Fruit fly (Drosophila melanogaster) whole organism, embryonic: ENCODE results near the gene Hexo1.

Experiments used
- Ada2b ChIP-seq: fragments of 200-800 bp; sonication (Bioruptor generic); IDR thresholded peaks from 2 replicates; pipeline ENCODE4 v1.3.6; 2022; ENCODE audit warnings: missing biosample characterization, missing genetic modification characterization
- Atf6 ChIP-seq: fragments of 200-800 bp; sonication (Bioruptor generic); IDR thresholded peaks from 2 replicates; pipeline ENCODE4 v1.3.6; 2022; ENCODE audit warnings: missing biosample characterization, missing genetic modification characterization
- B-H1 ChIP-seq: fragments of 200-800 bp; sonication (Bioruptor generic); IDR thresholded peaks from 3 replicates; pipeline ENCODE4 v1.3.6; 2022; ENCODE audit warnings: missing biosample characterization, missing genetic modification characterization
- Blimp-1 ChIP-seq: fragments of 200-800 bp; sonication (Bioruptor generic); optimal IDR thresholded peaks from 3 replicates; lab custom pipeline; 2018; ENCODE audit warnings: missing biosample characterization, missing genetic modification characterization, mild to moderate bottlenecking, moderate library complexity, missing genetic modification reagents
- CG10366 ChIP-seq: fragments of 200-800 bp; sonication (Bioruptor generic); IDR thresholded peaks from 2 replicates; pipeline ENCODE4 v1.3.6; 2022; ENCODE audit warnings: missing biosample characterization, missing genetic modification characterization
- CG10543 ChIP-seq: fragments of 200-800 bp; sonication (Bioruptor generic); optimal IDR thresholded peaks from 3 replicates; lab custom pipeline; 2017; ENCODE audit warnings: missing biosample characterization, mild to moderate bottlenecking, missing genetic modification characterization, moderate library complexity
- CG11085 ChIP-seq: fragments of 200-800 bp; sonication (Bioruptor generic); IDR thresholded peaks from 2 replicates; pipeline ENCODE4 v1.3.6; 2022; ENCODE audit warnings: missing biosample characterization, missing genetic modification characterization
- CG11695 ChIP-seq: fragments of 200-800 bp; sonication (Bioruptor generic); IDR thresholded peaks from 3 replicates; pipeline ENCODE4 v1.3.6; 2022; ENCODE audit warnings: missing biosample characterization, missing genetic modification characterization
- CG14014 ChIP-seq: fragments of 200-800 bp; sonication (Bioruptor generic); IDR thresholded peaks from 2 replicates; pipeline ENCODE4 v1.3.6; 2022; ENCODE audit warnings: missing biosample characterization, missing genetic modification characterization
- CG16815 ChIP-seq: fragments of 200-800 bp; sonication (Bioruptor generic); optimal IDR thresholded peaks from 3 replicates; lab custom pipeline; 2017; ENCODE audit warnings: missing biosample characterization, mild to moderate bottlenecking, missing genetic modification characterization
- CG17186 ChIP-seq: fragments of 200-800 bp; sonication (Bioruptor generic); optimal IDR thresholded peaks from 3 replicates; lab custom pipeline; 2017; ENCODE audit warnings: missing biosample characterization, missing genetic modification reagents, missing genetic modification characterization
- CG17568 ChIP-seq: fragments of 200-800 bp; sonication (Bioruptor generic); optimal IDR thresholded peaks from 2 replicates; lab custom pipeline; 2018; ENCODE audit warnings: missing biosample characterization, mild to moderate bottlenecking, missing genetic modification characterization, moderate library complexity
- CG2116 ChIP-seq: fragments of 200-800 bp; sonication (Bioruptor generic); optimal IDR thresholded peaks from 3 replicates; lab custom pipeline; 2018; ENCODE audit warnings: missing biosample characterization, mild to moderate bottlenecking, missing genetic modification characterization
- CG2712 ChIP-seq: fragments of 200-800 bp; optimal IDR thresholded peaks from 3 replicates; lab custom pipeline; 2019; ENCODE audit warnings: missing biosample characterization, mild to moderate bottlenecking, missing genetic modification characterization, moderate library complexity
- CG31441 ChIP-seq: fragments of 200-800 bp; sonication (Bioruptor generic); IDR thresholded peaks from 2 replicates; pipeline ENCODE4 v1.3.6; 2022; ENCODE audit warnings: missing biosample characterization, missing genetic modification characterization
- CG3163 ChIP-seq: fragments of 200-800 bp; sonication (Bioruptor generic); optimal IDR thresholded peaks from 3 replicates; lab custom pipeline; 2016; ENCODE audit warnings: missing biosample characterization, missing genetic modification characterization
- CG3407 ChIP-seq: fragments of 200-800 bp; sonication (Bioruptor generic); optimal IDR thresholded peaks from 2 replicates; lab custom pipeline; 2018; ENCODE audit warnings: missing biosample characterization, mild to moderate bottlenecking, missing genetic modification characterization
- CG4730 ChIP-seq: fragments of 200-800 bp; sonication (Bioruptor generic); IDR thresholded peaks from 2 replicates; pipeline ENCODE4 v1.3.6; 2022; ENCODE audit warnings: missing biosample characterization, missing genetic modification characterization
- CG9932 ChIP-seq: fragments of 200-800 bp; sonication (Bioruptor generic); IDR thresholded peaks from 2 replicates; pipeline ENCODE4 v1.3.6; 2022; ENCODE audit warnings: missing biosample characterization, missing genetic modification characterization
- CoRest ChIP-seq: fragments of 200-800 bp; sonication (Bioruptor generic); optimal IDR thresholded peaks from 3 replicates; lab custom pipeline; 2018; ENCODE audit warnings: missing biosample characterization, mild to moderate bottlenecking, missing genetic modification characterization, moderate library complexity
- CrebB ChIP-seq: fragments of 200-800 bp; sonication (Bioruptor generic); optimal IDR thresholded peaks from 3 replicates; lab custom pipeline; 2018; ENCODE audit warnings: missing biosample characterization, mild to moderate bottlenecking, missing genetic modification characterization
- Drgx ChIP-seq: fragments of 200-800 bp; sonication (Bioruptor generic); IDR thresholded peaks from 2 replicates; pipeline ENCODE4 v1.3.6; 2022; ENCODE audit warnings: missing biosample characterization, missing genetic modification characterization
- E2f1 ChIP-seq: fragments of 200-800 bp; sonication (Bioruptor generic); IDR thresholded peaks from 2 replicates; pipeline ENCODE4 v1.3.6; 2022; ENCODE audit warnings: missing biosample characterization, missing genetic modification characterization
- HLH4C ChIP-seq: fragments of 200-800 bp; sonication (Bioruptor generic); IDR thresholded peaks from 3 replicates; pipeline ENCODE4 v1.3.6; 2022; ENCODE audit warnings: missing biosample characterization, missing genetic modification characterization; ENCODE audit not compliant: partially characterized antibody
- HmgZ ChIP-seq: fragments of 200-800 bp; sonication (Bioruptor generic); optimal IDR thresholded peaks from 2 replicates; lab custom pipeline; 2018; ENCODE audit warnings: missing biosample characterization, mild to moderate bottlenecking, missing genetic modification characterization
- Meics ChIP-seq: fragments of 200-800 bp; sonication (Bioruptor generic); optimal IDR thresholded peaks from 2 replicates; lab custom pipeline; 2017; ENCODE audit warnings: missing biosample characterization, mild to moderate bottlenecking, missing genetic modification characterization
- Myb ChIP-seq: fragments of 200-800 bp; sonication (Bioruptor generic); optimal IDR thresholded peaks from 2 replicates; lab custom pipeline; 2016; ENCODE audit warnings: missing biosample characterization, missing genetic modification characterization
- Nf-YB ChIP-seq: fragments of 200-800 bp; sonication (Bioruptor generic); optimal IDR thresholded peaks from 3 replicates; lab custom pipeline; 2019; ENCODE audit warnings: missing biosample characterization, mild to moderate bottlenecking, missing genetic modification characterization, moderate library complexity
- Optix ChIP-seq: fragments of 200-800 bp; sonication (Bioruptor generic); IDR thresholded peaks from 3 replicates; pipeline ENCODE4 v1.3.6; 2022; ENCODE audit warnings: missing biosample characterization, missing genetic modification characterization
- Rfx ChIP-seq: fragments of 200-800 bp; sonication (Bioruptor generic); IDR thresholded peaks from 2 replicates; pipeline ENCODE4 v1.3.6; 2022; ENCODE audit warnings: missing biosample characterization, missing genetic modification characterization
- Taf1 ChIP-seq: fragments of 200-800 bp; sonication (Bioruptor generic); IDR thresholded peaks from 2 replicates; pipeline ENCODE4 v1.3.6; 2022; ENCODE audit warnings: missing biosample characterization, missing genetic modification characterization
- Xrp1 ChIP-seq: fragments of 200-800 bp; sonication (Bioruptor generic); IDR thresholded peaks from 2 replicates; pipeline ENCODE4 v1.3.6; 2022; ENCODE audit warnings: missing biosample characterization, missing genetic modification characterization
- YL-1 ChIP-seq: fragments of 200-800 bp; sonication (Bioruptor generic); optimal IDR thresholded peaks from 3 replicates; lab custom pipeline; 2017; ENCODE audit warnings: missing biosample characterization, mild to moderate bottlenecking, missing genetic modification characterization
- chif ChIP-seq, 2 experiments: fragments of 200-800 bp; sonication (Bioruptor generic); optimal IDR thresholded peaks; 3 replicates each; lab custom pipeline; 2016; ENCODE audit warnings: missing biosample characterization in 2 of 2, missing genetic modification characterization in 2 of 2
- dpn ChIP-seq, 2 experiments: fragments of 200-800 bp; sonication (Bioruptor generic); optimal IDR thresholded peaks; 3 replicates each; lab custom pipeline; 2016; ENCODE audit warnings: missing biosample characterization in 2 of 2, missing genetic modification characterization in 2 of 2
- gt ChIP-seq: fragments of 200-800 bp; sonication (Bioruptor generic); IDR thresholded peaks from 2 replicates; pipeline ENCODE4 v1.3.6; 2022; ENCODE audit warnings: missing biosample characterization, missing genetic modification characterization
- ind ChIP-seq: fragments of 200-800 bp; sonication (Bioruptor generic); optimal IDR thresholded peaks from 3 replicates; lab custom pipeline; 2016; ENCODE audit warnings: missing biosample characterization, missing genetic modification characterization
- lola ChIP-seq, 3 experiments: fragments of >200 bp in 2 of 3; fragments of 200-800 bp in 1 of 3; sonication (Bioruptor generic) in 1 of 3; optimal IDR thresholded peaks; 2 replicates each; lab custom pipeline; 2017 to 2019; ENCODE audit warnings: missing biosample characterization in 3 of 3, missing genetic modification characterization in 3 of 3, mild to moderate bottlenecking in 1 of 3, moderate library complexity in 1 of 3
- mam ChIP-seq: fragments of 200-800 bp; sonication (Bioruptor generic); optimal IDR thresholded peaks from 3 replicates; lab custom pipeline; 2016; ENCODE audit warnings: missing biosample characterization, missing genetic modification characterization
- pan ChIP-seq, 4 experiments: fragments of >200 bp in 3 of 4; fragments of 200-800 bp in 1 of 4; sonication (Bioruptor generic) in 1 of 4; optimal IDR thresholded peaks in 3 of 4; IDR thresholded peaks in 1 of 4; 2 replicates each; pipeline versions ENCODE4 v1.3.6 to Lab custom; 2017 to 2022; ENCODE audit warnings: missing biosample characterization in 2 of 4, missing genetic modification characterization in 2 of 4, mixed read lengths in 1 of 4
- prd ChIP-seq, 3 experiments: fragments of >200 bp in 2 of 3; fragments of 200-800 bp in 1 of 3; sonication (Bioruptor generic) in 1 of 3; optimal IDR thresholded peaks in 2 of 3; IDR thresholded peaks in 1 of 3; 2 replicates in 2 of 3; 3 replicates in 1 of 3; pipeline versions ENCODE4 v1.3.6 to Lab custom; 2017 to 2022; ENCODE audit warnings: missing biosample characterization in 1 of 3, missing genetic modification characterization in 1 of 3
- sisA ChIP-seq: fragments of 200-800 bp; sonication (Bioruptor generic); IDR thresholded peaks from 2 replicates; pipeline ENCODE4 v1.3.6; 2022; ENCODE audit warnings: missing biosample characterization, missing genetic modification characterization
- trem ChIP-seq: fragments of 200-800 bp; optimal IDR thresholded peaks from 3 replicates; lab custom pipeline; 2019; ENCODE audit warnings: missing biosample characterization, mild to moderate bottlenecking, missing genetic modification characterization, moderate library complexity
- vvl ChIP-seq: fragments of 200-800 bp; sonication (Bioruptor generic); IDR thresholded peaks from 2 replicates; pipeline ENCODE4 v1.3.6; 2022; ENCODE audit warnings: missing biosample characterization, missing genetic modification characterization
- zen ChIP-seq: fragments of 200-800 bp; sonication (Bioruptor generic); optimal IDR thresholded peaks from 3 replicates; lab custom pipeline; 2018; ENCODE audit warnings: missing biosample characterization, mild to moderate bottlenecking, missing genetic modification characterization, moderate library complexity

Gene Hexo1

DNA sequence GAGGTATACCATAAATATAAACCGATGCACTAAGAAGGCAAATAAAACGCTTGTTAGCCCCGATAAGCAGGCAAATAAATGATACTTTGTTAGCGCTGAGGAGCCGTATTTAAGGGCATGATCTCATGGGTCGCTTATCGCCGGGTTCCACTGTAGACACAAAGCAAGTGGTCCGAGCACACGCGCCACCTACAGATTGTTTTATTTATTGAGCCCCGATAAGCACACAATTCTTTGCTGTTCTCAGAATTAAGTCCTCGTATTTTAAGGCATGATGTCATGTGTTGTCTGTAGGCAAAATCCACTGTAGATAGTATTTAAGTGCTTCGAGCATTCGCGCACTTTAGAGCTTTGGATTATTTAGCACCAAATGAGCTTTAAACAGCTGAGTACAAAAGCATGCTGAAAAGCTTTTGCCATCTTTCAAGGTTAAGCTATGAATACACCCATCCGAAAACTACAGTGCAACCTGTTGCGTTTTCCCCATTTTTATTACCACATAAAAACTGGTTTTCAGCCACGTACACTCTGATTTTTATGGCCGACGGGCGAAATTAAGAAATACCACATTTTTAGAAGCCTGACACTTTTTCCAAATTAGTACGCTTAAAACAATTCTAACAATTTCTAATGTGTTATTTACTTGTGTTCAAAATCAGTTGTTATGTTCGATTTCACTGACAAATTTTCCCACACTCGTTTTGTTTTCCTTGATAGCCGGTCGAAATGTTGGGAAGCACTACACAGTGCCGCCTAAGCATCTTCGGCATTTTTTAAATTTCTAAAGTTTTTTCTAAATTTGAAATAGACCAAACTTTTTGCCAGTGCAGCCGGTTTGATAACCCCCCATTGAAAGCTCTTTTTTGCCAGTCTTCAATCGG, 48.8 kb upstream of the Hexo1 start, which contains the start of gene Sqor (continued):
- TF ChIP-seq chif (GFP tag; optimal IDR thresholded peaks at IDR 0.05; lab: Kevin White, UChicago), result peak; percentile 61 to 81
- TF ChIP-seq, all 482 proteins: peak for 404

DNA sequence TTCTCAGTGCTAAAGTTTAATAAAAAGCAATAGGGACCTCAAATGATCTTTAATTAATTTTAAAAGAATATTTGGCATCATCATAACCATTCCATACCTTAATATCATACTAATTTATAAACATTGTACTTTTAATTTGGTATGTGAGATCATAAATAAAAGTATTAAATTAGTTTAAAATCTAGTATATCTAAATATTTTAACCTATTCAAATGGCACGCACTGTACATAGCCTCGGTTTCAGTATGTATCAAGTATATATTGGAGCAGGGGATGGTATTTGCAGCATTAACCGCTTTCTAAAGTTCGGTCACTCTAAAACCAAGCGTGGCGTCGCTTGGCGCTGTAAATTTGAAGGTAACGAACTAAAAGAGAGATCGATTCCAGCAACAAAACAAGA, 46.0 kb upstream of the Hexo1 start, which contains the start of gene pav:
pav (plus strand) TSS at position 307 of the 400 bp plus-strand sequence.
- TF ChIP-seq CG31441 (GFP tag; lab: Robert Waterston, UW), result no peak; the same call in 1 of the 2 replicates
- 0 out of 2 replicates have a peak, but pooled peaks have one; percentile 11 for TF ChIP-seq CG11085 (GFP tag; lab: Robert Waterston, UW)
- TF ChIP-seq CG2712, result peak; percentile 71
- TF ChIP-seq HmgZ, result peak; percentile 72
- TF ChIP-seq CG14014, result peak; percentile 47; the same call in 1 of the 2 replicates
- no peak for TF ChIP-seq CG17186 (GFP tag; lab: Kevin White, UChicago)
- TF ChIP-seq Optix (GFP tag; lab: Robert Waterston, UW), result no peak
- peak; percentile 70 for TF ChIP-seq vvl (GFP tag; lab: Robert Waterston, UW)
- TF ChIP-seq Taf1, result peak; percentile 39; the same call in 1 of the 2 replicates
- TF ChIP-seq pan (optimal IDR thresholded peaks at IDR 0.05; lab: Kevin White, UChicago), result no peak
- TF ChIP-seq pan (GFP tag; optimal IDR thresholded peaks at IDR 0.05 in 1 of 2, IDR thresholded peaks at IDR 0.05 in 1 of 2), result peak in 1 of 2 experiments; percentile 46
- peak; percentile 48 for TF ChIP-seq zen (tag; lab: Kevin White, UChicago)
- TF ChIP-seq YL-1 (GFP tag; lab: Kevin White, UChicago), result peak; percentile 66
- TF ChIP-seq mam (GFP tag; lab: Kevin White, UChicago), result no peak
- TF ChIP-seq CoRest (tag; lab: Kevin White, UChicago), result peak; percentile 70
- no peak for TF ChIP-seq Meics (GFP tag; lab: Kevin White, UChicago)
- peak; percentile 61 for TF ChIP-seq trem (tag; lab: Kevin White, UChicago)
- no peak for TF ChIP-seq CG16815
- peak; percentile 39 for TF ChIP-seq Myb (GFP tag; lab: Kevin White, UChicago)
- peak in 1 of 3 experiments; percentile 30 for TF ChIP-seq lola (GFP tag; optimal IDR thresholded peaks at IDR 0.05; lab: Kevin White, UChicago)
- 0 out of 2 replicates have a peak, but pooled peaks have one; percentile 33 for TF ChIP-seq sisA
- TF ChIP-seq Drgx (GFP tag; lab: Robert Waterston, UW), result peak; percentile 54
- no peak for TF ChIP-seq prd (optimal IDR thresholded peaks at IDR 0.05; lab: Kevin White, UChicago)
- TF ChIP-seq prd (GFP tag; IDR thresholded peaks at IDR 0.05; lab: Robert Waterston, UW), result peak; percentile 67
- no peak for TF ChIP-seq CG10543 (GFP tag; lab: Kevin White, UChicago)
- TF ChIP-seq ind (GFP tag; lab: Kevin White, UChicago), result peak; percentile 31
- TF ChIP-seq CG4730 (GFP tag; lab: Robert Waterston, UW), result peak; percentile 44; the same call in 1 of the 2 replicates
- peak; percentile 32; the same call in 1 of the 3 replicates for TF ChIP-seq B-H1 (GFP tag; lab: Robert Waterston, UW)
- no peak for TF ChIP-seq Nf-YB
- peak; percentile 4 for TF ChIP-seq CG2116 (GFP tag; lab: Kevin White, UChicago)
- TF ChIP-seq HLH4C (GFP tag; lab: Robert Waterston, UW), result no peak
- TF ChIP-seq CG11695, result peak; percentile 80
- no peak for TF ChIP-seq gt (GFP tag; lab: Robert Waterston, UW)
- TF ChIP-seq CG3163 (GFP tag; lab: Kevin White, UChicago), result no peak
- peak; percentile 2 for TF ChIP-seq CrebB (tag; lab: Kevin White, UChicago)
- no peak for TF ChIP-seq CG17568 (GFP tag; lab: Kevin White, UChicago)
- peak in 1 of 2 experiments; percentile 55 for TF ChIP-seq dpn (GFP tag; optimal IDR thresholded peaks at IDR 0.05; lab: Kevin White, UChicago)
- peak; percentile 37; the same call in 1 of the 2 replicates for TF ChIP-seq E2f1 (GFP tag; lab: Robert Waterston, UW)
- peak; percentile 59; the same call in 1 of the 2 replicates for TF ChIP-seq Xrp1 (GFP tag; lab: Robert Waterston, UW)
- TF ChIP-seq Rfx, result peak; percentile 69
- TF ChIP-seq CG9932 (GFP tag; lab: Robert Waterston, UW), result peak; percentile 53
- no peak for TF ChIP-seq Blimp-1 (GFP tag; lab: Kevin White, UChicago)
- peak; percentile 56 for TF ChIP-seq Ada2b (GFP tag; lab: Robert Waterston, UW)
- TF ChIP-seq CG10366 (GFP tag; lab: Robert Waterston, UW), result peak; percentile 30
- peak; percentile 26; the same call in 1 of the 2 replicates for TF ChIP-seq Atf6 (GFP tag; lab: Robert Waterston, UW)
- no peak for TF ChIP-seq CG3407 (GFP tag; lab: Kevin White, UChicago)
